Fruit fly (Drosophila melanogaster) whole organism: ENCODE measurements around the gene CG14082.

Experiments used
- EcR ChIP-seq, 2 experiments: fragments of >200 bp; optimal IDR thresholded peaks; 2 replicates each; lab custom pipeline; 2017; ENCODE audit warnings: missing biosample characterization in 2 of 2, missing genetic modification characterization in 2 of 2, missing genetic modification reagents in 2 of 2
- pan ChIP-seq: fragments of >200 bp; optimal IDR thresholded peaks from 2 replicates; lab custom pipeline; 2017
- psq ChIP-seq: fragments of >200 bp; optimal IDR thresholded peaks from 2 replicates; lab custom pipeline; 2017
- usp ChIP-seq: fragments of >200 bp; optimal IDR thresholded peaks from 2 replicates; lab custom pipeline; 2017; ENCODE audit warnings: missing biosample characterization, missing genetic modification characterization, mixed read lengths

- peak in 1 of 2 experiments; percentile 54 for TF ChIP-seq EcR (GFP tag; optimal IDR thresholded peaks at IDR 0.05; lab: Kevin White, UChicago)
- TF ChIP-seq psq (lab: Kevin White, UChicago) = no peak
- no peak for TF ChIP-seq pan
- no peak for TF ChIP-seq usp (GFP tag; lab: Kevin White, UChicago)
Observed at dm6 chr3L:19150987-19151386, 12.2 kb upstream of the CG14082 start.
